Worm (Caenorhabditis elegans): Measurements from ENCODE around the gene unc-1.

- TF ChIP-seq lin-13 (tag; optimal IDR thresholded peaks at IDR 0.05) (no peak), snpc-4 (tag; optimal IDR thresholded peaks at IDR 0.05) (no peak)
Observed at ce11 chrX:1064064-1064463, 1.8 kb upstream of the unc-1 start.
